Worm (Caenorhabditis elegans): ENCODE results near the gene mpz-6.

The mpz-6 gene

DNA sequence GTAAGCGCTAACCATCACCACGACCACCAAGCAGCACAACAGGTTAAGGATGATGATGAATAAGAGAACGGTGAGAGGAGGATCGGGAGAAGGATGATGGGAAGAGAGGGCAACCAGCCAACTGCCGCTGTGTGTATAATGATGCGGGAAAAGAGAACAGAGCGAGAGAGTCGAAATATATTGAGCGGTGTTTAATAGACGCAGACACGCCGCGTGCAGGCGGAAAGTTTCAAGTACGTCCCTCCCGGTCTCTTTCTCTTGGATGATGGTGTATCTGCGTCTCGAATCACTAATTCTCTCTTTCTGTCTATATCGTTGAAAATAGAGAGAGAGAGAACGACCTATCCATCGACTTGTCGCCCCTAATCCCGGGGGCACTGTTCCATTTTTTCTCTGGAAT is 50.2 kb downstream of the mpz-6 start:
- no peak for TF ChIP-seq unc-39 (tag; optimal IDR thresholded peaks at IDR 0.05)
- TF ChIP-seq egl-5 (tag; optimal IDR thresholded peaks at IDR 0.05): peak; percentile 66
- no peak for TF ChIP-seq nhr-11 (tag; optimal IDR thresholded peaks at IDR 0.05)
- TF ChIP-seq pqm-1 (tag; optimal IDR thresholded peaks at IDR 0.05): no peak
- TF ChIP-seq lin-15B (tag; optimal IDR thresholded peaks at IDR 0.05): peak; percentile 27
- TF ChIP-seq hmg-11 (tag; optimal IDR thresholded peaks at IDR 0.05): peak; percentile 74
- TF ChIP-seq lin-39 (tag; optimal IDR thresholded peaks at IDR 0.05): peak; percentile 63
- TF ChIP-seq tbx-2 (tag; optimal IDR thresholded peaks at IDR 0.05): peak; percentile 3
- peak; percentile 8 for TF ChIP-seq lsy-12 (tag; optimal IDR thresholded peaks at IDR 0.05)
- peak; percentile 77 for TF ChIP-seq nhr-23 (tag; optimal IDR thresholded peaks at IDR 0.05)
- no peak for TF ChIP-seq aly-2 (tag; optimal IDR thresholded peaks at IDR 0.05)
- peak; percentile 16 for TF ChIP-seq elt-2 (tag; optimal IDR thresholded peaks at IDR 0.05)
- no peak for TF ChIP-seq sea-2 (GFP tag; optimal IDR thresholded peaks at IDR 0.05)
- TF ChIP-seq snpc-4 (tag; optimal IDR thresholded peaks at IDR 0.05): peak; percentile 64
- peak; percentile 58 for TF ChIP-seq nhr-43 (tag; optimal IDR thresholded peaks at IDR 0.05; ENCODE audit: poor library complexity, severe bottlenecking)
- no peak for TF ChIP-seq nhr-25 (tag; optimal IDR thresholded peaks at IDR 0.05)
- TF ChIP-seq nfya-1 (tag; optimal IDR thresholded peaks at IDR 0.05; ENCODE audit: insufficient read depth): peak; percentile 70
- TF ChIP-seq R02D3.7 (tag; optimal IDR thresholded peaks at IDR 0.05): peak; percentile 27
- TF ChIP-seq ceh-82 (tag; optimal IDR thresholded peaks at IDR 0.05): no peak
- peak; percentile 6 for TF ChIP-seq mdl-1 (tag; optimal IDR thresholded peaks at IDR 0.05)
- peak; percentile 32 for TF ChIP-seq pha-4 (tag; optimal IDR thresholded peaks at IDR 0.05)
- TF ChIP-seq ceh-28 (tag; optimal IDR thresholded peaks at IDR 0.05): peak; percentile 43

Measured in whole organism, L3 larva.